Fruit fly (Drosophila melanogaster) whole organism, embryonic: ENCODE measurements around the gene CG6055.

Experiments used
- Adf1 ChIP-seq: fragments of 200-800 bp; sonication (Bioruptor generic); IDR thresholded peaks from 2 replicates; pipeline ENCODE4 v1.3.6; 2022; ENCODE audit warnings: missing biosample characterization, missing genetic modification characterization
- CG10431 ChIP-seq: fragments of 200-800 bp; sonication (Bioruptor generic); optimal IDR thresholded peaks from 3 replicates; lab custom pipeline; 2018; ENCODE audit warnings: missing biosample characterization, mild to moderate bottlenecking, missing genetic modification characterization
- CG11456 ChIP-seq: fragments of 200-800 bp; sonication (Bioruptor generic); IDR thresholded peaks from 3 replicates; pipeline ENCODE4 v1.3.6; 2022; ENCODE audit warnings: missing biosample characterization, missing genetic modification characterization
- CG12219 ChIP-seq: fragments of 200-800 bp; sonication (Bioruptor generic); optimal IDR thresholded peaks from 3 replicates; lab custom pipeline; 2018; ENCODE audit warnings: missing biosample characterization, mild to moderate bottlenecking, missing genetic modification characterization
- CG12299 ChIP-seq: fragments of 200-800 bp; sonication (Bioruptor generic); optimal IDR thresholded peaks from 2 replicates; lab custom pipeline; 2018; ENCODE audit warnings: missing biosample characterization, mild to moderate bottlenecking, missing genetic modification characterization
- CG12391 ChIP-seq: fragments of 200-800 bp; sonication (Bioruptor generic); optimal IDR thresholded peaks from 3 replicates; lab custom pipeline; 2018; ENCODE audit warnings: missing biosample characterization, mild to moderate bottlenecking, missing genetic modification characterization, moderate library complexity
- CG13287 ChIP-seq: fragments of 200-800 bp; sonication (Bioruptor generic); IDR thresholded peaks from 2 replicates; pipeline ENCODE4 v1.3.6; 2022; ENCODE audit warnings: missing biosample characterization, missing genetic modification characterization; ENCODE audit not compliant: partially characterized antibody
- CG13894 ChIP-seq: fragments of 200-800 bp; sonication (Bioruptor generic); optimal IDR thresholded peaks from 3 replicates; lab custom pipeline; 2018; ENCODE audit warnings: missing biosample characterization, mild to moderate bottlenecking, missing genetic modification characterization, moderate library complexity
- CG14860 ChIP-seq: fragments of 200-800 bp; sonication (Bioruptor generic); IDR thresholded peaks from 3 replicates; pipeline ENCODE4 v1.3.6; 2022; ENCODE audit warnings: missing biosample characterization, missing genetic modification characterization; ENCODE audit not compliant: partially characterized antibody
- CG15601 ChIP-seq: fragments of 200-800 bp; sonication (Bioruptor generic); optimal IDR thresholded peaks from 3 replicates; lab custom pipeline; 2019; ENCODE audit warnings: missing biosample characterization, mild to moderate bottlenecking, missing genetic modification characterization, moderate library complexity
- CG15696 ChIP-seq: fragments of 200-800 bp; sonication (Bioruptor generic); optimal IDR thresholded peaks from 2 replicates; lab custom pipeline; 2019; ENCODE audit warnings: missing biosample characterization, mild to moderate bottlenecking, missing genetic modification characterization, moderate library complexity
- CG16779 ChIP-seq: fragments of 200-800 bp; sonication (Bioruptor generic); IDR thresholded peaks from 2 replicates; pipeline ENCODE4 v1.3.6; 2022; ENCODE audit warnings: missing biosample characterization, missing genetic modification characterization
- CG16815 ChIP-seq: fragments of 200-800 bp; sonication (Bioruptor generic); optimal IDR thresholded peaks from 3 replicates; lab custom pipeline; 2017; ENCODE audit warnings: missing biosample characterization, mild to moderate bottlenecking, missing genetic modification characterization
- CG17186 ChIP-seq: fragments of 200-800 bp; sonication (Bioruptor generic); optimal IDR thresholded peaks from 3 replicates; lab custom pipeline; 2017; ENCODE audit warnings: missing biosample characterization, missing genetic modification reagents, missing genetic modification characterization
- CG17912 ChIP-seq: fragments of 200-800 bp; sonication (Bioruptor generic); optimal IDR thresholded peaks from 2 replicates; lab custom pipeline; 2018; ENCODE audit warnings: missing biosample characterization, mild to moderate bottlenecking, missing genetic modification characterization
- CG2875 ChIP-seq: fragments of 200-800 bp; sonication (Bioruptor generic); optimal IDR thresholded peaks from 2 replicates; lab custom pipeline; 2017; ENCODE audit warnings: missing biosample characterization, mild to moderate bottlenecking, missing genetic modification characterization, missing genetic modification reagents
- CG32767 ChIP-seq: fragments of 200-800 bp; sonication (Bioruptor generic); IDR thresholded peaks from 2 replicates; pipeline ENCODE4 v1.3.6; 2022; ENCODE audit warnings: missing biosample characterization, missing genetic modification characterization
- CG33213 ChIP-seq: fragments of 200-800 bp; sonication (Bioruptor generic); optimal IDR thresholded peaks from 3 replicates; lab custom pipeline; 2016; ENCODE audit warnings: missing biosample characterization, missing genetic modification characterization
- CG7372 ChIP-seq: fragments of 200-800 bp; sonication (Bioruptor generic); IDR thresholded peaks from 2 replicates; pipeline ENCODE4 v1.3.6; 2022; ENCODE audit warnings: missing biosample characterization, missing genetic modification characterization
- CG7987 ChIP-seq: fragments of 200-800 bp; sonication (Bioruptor generic); optimal IDR thresholded peaks from 2 replicates; lab custom pipeline; 2018; ENCODE audit warnings: missing biosample characterization, mild to moderate bottlenecking, missing genetic modification characterization, moderate library complexity
- CG9727 ChIP-seq: fragments of 200-800 bp; sonication (Bioruptor generic); optimal IDR thresholded peaks from 3 replicates; lab custom pipeline; 2017; ENCODE audit warnings: missing biosample characterization, mild to moderate bottlenecking, missing genetic modification characterization
- CG9876 ChIP-seq: fragments of 200-800 bp; sonication (Bioruptor generic); optimal IDR thresholded peaks from 2 replicates; lab custom pipeline; 2016; ENCODE audit warnings: missing biosample characterization, missing genetic modification characterization
- D19A ChIP-seq: fragments of 200-800 bp; optimal IDR thresholded peaks from 3 replicates; lab custom pipeline; 2019; ENCODE audit warnings: missing biosample characterization, mild to moderate bottlenecking, missing genetic modification characterization, moderate library complexity
- Deaf1 ChIP-seq: fragments of 200-800 bp; optimal IDR thresholded peaks from 3 replicates; lab custom pipeline; 2019; ENCODE audit warnings: missing biosample characterization, mild to moderate bottlenecking, missing genetic modification characterization, moderate library complexity
- Dip2 ChIP-seq: fragments of 200-800 bp; sonication (Bioruptor generic); IDR thresholded peaks from 2 replicates; pipeline ENCODE4 v1.3.6; 2022; ENCODE audit warnings: missing biosample characterization, missing genetic modification characterization
- GATAe ChIP-seq: fragments of 200-800 bp; sonication (Bioruptor generic); conservative IDR thresholded peaks from 2 replicates; pipeline ENCODE4 v1.3.6; 2022; ENCODE audit warnings: missing biosample characterization, missing genetic modification characterization
- HLH54F ChIP-seq: fragments of 200-800 bp; sonication (Bioruptor generic); optimal IDR thresholded peaks from 3 replicates; lab custom pipeline; 2016; ENCODE audit warnings: missing biosample characterization, missing genetic modification characterization
- Hand ChIP-seq: fragments of 200-800 bp; sonication (Bioruptor generic); optimal IDR thresholded peaks from 2 replicates; lab custom pipeline; 2017; ENCODE audit warnings: mild to moderate bottlenecking, missing biosample characterization, missing genetic modification reagents, missing genetic modification characterization
- Kr ChIP-seq: fragments of 200-800 bp; sonication (Bioruptor generic); optimal IDR thresholded peaks from 2 replicates; lab custom pipeline; 2017; ENCODE audit warnings: missing biosample characterization, mild to moderate bottlenecking, missing genetic modification characterization
- Poxn ChIP-seq: fragments of 200-800 bp; sonication (Bioruptor generic); IDR thresholded peaks from 2 replicates; pipeline ENCODE4 v1.3.6; 2022; ENCODE audit warnings: missing biosample characterization, missing genetic modification characterization
- ac ChIP-seq: fragments of 200-800 bp; sonication (Bioruptor generic); optimal IDR thresholded peaks from 3 replicates; lab custom pipeline; 2017; ENCODE audit warnings: missing biosample characterization, mild to moderate bottlenecking, missing genetic modification characterization
- al ChIP-seq: fragments of 200-800 bp; sonication (Bioruptor generic); IDR thresholded peaks from 2 replicates; pipeline ENCODE4 v1.3.6; 2022; ENCODE audit warnings: missing biosample characterization, missing genetic modification characterization
- bbx ChIP-seq: fragments of 200-800 bp; sonication (Bioruptor generic); IDR thresholded peaks from 2 replicates; pipeline ENCODE4 v1.3.6; 2022; ENCODE audit warnings: missing biosample characterization, missing genetic modification characterization; ENCODE audit not compliant: partially characterized antibody
- bigmax ChIP-seq: fragments of 200-800 bp; sonication (Bioruptor generic); optimal IDR thresholded peaks from 2 replicates; lab custom pipeline; 2018; ENCODE audit warnings: missing biosample characterization, mild to moderate bottlenecking, missing genetic modification characterization
- chm ChIP-seq: fragments of 200-800 bp; sonication (Bioruptor generic); IDR thresholded peaks from 2 replicates; pipeline ENCODE4 v1.3.6; 2022; ENCODE audit warnings: missing biosample characterization, missing genetic modification characterization
- dmrt11E ChIP-seq: fragments of 200-800 bp; sonication (Bioruptor generic); optimal IDR thresholded peaks from 3 replicates; lab custom pipeline; 2018; ENCODE audit warnings: missing biosample characterization, mild to moderate bottlenecking, missing genetic modification characterization, moderate library complexity
- eve ChIP-seq, 2 experiments: fragments of >200 bp; optimal IDR thresholded peaks; 2 replicates each; lab custom pipeline; 2017; ENCODE audit warnings: missing biosample characterization in 2 of 2, missing genetic modification characterization in 2 of 2
- exex ChIP-seq: fragments of 200-800 bp; sonication (Bioruptor generic); optimal IDR thresholded peaks from 4 replicates; lab custom pipeline; 2018; ENCODE audit warnings: missing biosample characterization, mild to moderate bottlenecking, missing genetic modification characterization, moderate library complexity
- gcm ChIP-seq: fragments of 200-800 bp; sonication (Bioruptor generic); optimal IDR thresholded peaks from 2 replicates; lab custom pipeline; 2019; ENCODE audit warnings: missing biosample characterization, mild to moderate bottlenecking, missing genetic modification characterization, moderate library complexity
- lbe ChIP-seq: fragments of 200-800 bp; sonication (Bioruptor generic); optimal IDR thresholded peaks from 2 replicates; lab custom pipeline; 2016; ENCODE audit warnings: missing biosample characterization, mild to moderate bottlenecking, missing genetic modification characterization
- schlank ChIP-seq: fragments of 200-800 bp; sonication (Bioruptor generic); optimal IDR thresholded peaks from 2 replicates; lab custom pipeline; 2018; ENCODE audit warnings: missing biosample characterization, mild to moderate bottlenecking, missing genetic modification characterization
- sisA ChIP-seq: fragments of 200-800 bp; sonication (Bioruptor generic); IDR thresholded peaks from 2 replicates; pipeline ENCODE4 v1.3.6; 2022; ENCODE audit warnings: missing biosample characterization, missing genetic modification characterization
- sob ChIP-seq: fragments of 200-800 bp; sonication (Bioruptor generic); IDR thresholded peaks from 2 replicates; pipeline ENCODE4 v1.3.6; 2022; ENCODE audit warnings: missing biosample characterization, missing genetic modification characterization
- stc ChIP-seq: fragments of 200-800 bp; sonication (Bioruptor generic); IDR thresholded peaks from 2 replicates; pipeline ENCODE4 v1.3.6; 2022; ENCODE audit warnings: missing biosample characterization, missing genetic modification characterization
- sug ChIP-seq: fragments of 200-800 bp; optimal IDR thresholded peaks from 2 replicates; lab custom pipeline; 2019; ENCODE audit warnings: missing biosample characterization, mild to moderate bottlenecking, missing genetic modification characterization, moderate library complexity
- tin ChIP-seq: fragments of 200-800 bp; sonication (Bioruptor generic); optimal IDR thresholded peaks from 3 replicates; lab custom pipeline; 2016; ENCODE audit warnings: missing biosample characterization, missing genetic modification characterization
- ttk ChIP-seq: fragments of 200-800 bp; sonication (Bioruptor generic); IDR thresholded peaks from 2 replicates; pipeline ENCODE4 v2.1.2; 2022; ENCODE audit warnings: missing biosample characterization, missing genetic modification characterization
- vfl ChIP-seq: fragments of 200-800 bp; sonication (Bioruptor generic); optimal IDR thresholded peaks from 2 replicates; lab custom pipeline; 2016; ENCODE audit warnings: missing biosample characterization, missing genetic modification characterization
- vnd ChIP-seq: fragments of 200-800 bp; sonication (Bioruptor generic); IDR thresholded peaks from 3 replicates; pipeline ENCODE4 v1.3.6; 2022; ENCODE audit warnings: missing biosample characterization, missing genetic modification characterization; ENCODE audit not compliant: partially characterized antibody
- wek ChIP-seq: fragments of 200-800 bp; sonication (Bioruptor generic); optimal IDR thresholded peaks from 3 replicates; lab custom pipeline; 2018; ENCODE audit warnings: missing biosample characterization, mild to moderate bottlenecking, missing genetic modification characterization, moderate library complexity

CG6055 gene

DNA sequence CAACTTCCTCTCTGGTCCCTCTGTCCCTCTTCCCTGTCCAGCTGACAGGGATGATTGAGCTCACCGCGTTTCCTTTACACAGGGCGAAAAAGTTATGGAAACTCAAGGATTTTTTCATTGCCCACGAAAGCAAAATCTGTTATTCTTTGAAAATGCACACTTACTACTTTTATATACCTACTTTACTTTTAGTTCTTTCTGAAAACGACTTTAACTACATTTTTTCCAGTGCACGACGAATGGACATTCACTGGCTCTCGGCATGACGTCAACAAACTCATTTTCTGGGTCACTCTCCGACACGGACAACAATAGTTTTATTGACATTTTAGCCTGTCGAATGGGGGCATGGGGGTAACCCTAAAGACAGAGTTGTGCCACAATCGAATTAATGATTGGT is 46.5 kb downstream of the CG6055 start (continued):
- TF ChIP-seq CG7987 (GFP tag; lab: Kevin White, UChicago): no peak
- TF ChIP-seq CG14860 (GFP tag; lab: Robert Waterston, UW): no peak
- peak; percentile 73 for TF ChIP-seq stc (GFP tag; lab: Robert Waterston, UW)
- TF ChIP-seq CG9876 (GFP tag; lab: Kevin White, UChicago): peak; percentile 70
- no peak for TF ChIP-seq bbx (GFP tag; lab: Robert Waterston, UW)
- TF ChIP-seq GATAe (GFP tag; lab: Robert Waterston, UW): no peak
- no peak for TF ChIP-seq Poxn (GFP tag; lab: Robert Waterston, UW)
- TF ChIP-seq sisA (GFP tag; lab: Robert Waterston, UW): peak; percentile 68
- peak; percentile 85 for TF ChIP-seq CG15696 (tag; lab: Kevin White, UChicago)
- TF ChIP-seq CG12219 (GFP tag; lab: Kevin White, UChicago): peak; percentile 54
- peak; percentile 69 for TF ChIP-seq CG16815 (GFP tag; lab: Kevin White, UChicago)
- peak; percentile 51 for TF ChIP-seq CG12299 (tag; lab: Kevin White, UChicago)
- TF ChIP-seq dmrt11E (tag; lab: Kevin White, UChicago): peak; percentile 80
- TF ChIP-seq schlank: peak; percentile 40
- peak; percentile 78 for TF ChIP-seq CG12391
- TF ChIP-seq Dip2 (GFP tag; lab: Robert Waterston, UW): no peak
- peak; percentile 30; the same call in 1 of the 2 replicates for TF ChIP-seq CG32767
- TF ChIP-seq CG2875: peak; percentile 45
- TF ChIP-seq sug: peak; percentile 28
- TF ChIP-seq CG13287 (GFP tag; lab: Robert Waterston, UW): no peak
- TF ChIP-seq CG10431 (GFP tag; lab: Kevin White, UChicago): no peak
- peak; percentile 71 for TF ChIP-seq ac
- TF ChIP-seq lbe: no peak
- peak; percentile 85 for TF ChIP-seq CG9727 (GFP tag; lab: Kevin White, UChicago)
- TF ChIP-seq exex (tag; lab: Kevin White, UChicago): peak; percentile 14
- peak; percentile 67; the same call in 1 of the 2 replicates for TF ChIP-seq chm (GFP tag; lab: Robert Waterston, UW)
- TF ChIP-seq CG11456 (GFP tag; lab: Robert Waterston, UW): peak; percentile 76; the same call in 2 of the 3 replicates
- no peak for TF ChIP-seq Adf1
- peak; percentile 74 for TF ChIP-seq ttk (GFP tag; lab: Robert Waterston, UW)
- peak; percentile 44 for TF ChIP-seq vfl
- TF ChIP-seq wek: no peak
- no peak for TF ChIP-seq Kr (GFP tag; lab: Kevin White, UChicago)
- TF ChIP-seq Deaf1 (tag; lab: Kevin White, UChicago): peak; percentile 31
- TF ChIP-seq CG16779: peak; percentile 54; the same call in 1 of the 2 replicates
- peak; percentile 54 for TF ChIP-seq D19A
- peak; percentile 68 to 91 for TF ChIP-seq eve (GFP tag; optimal IDR thresholded peaks at IDR 0.05; lab: Kevin White, UChicago)
- peak; percentile 63; the same call in 1 of the 2 replicates for TF ChIP-seq sob (GFP tag; lab: Robert Waterston, UW)
- peak; percentile 55 for TF ChIP-seq CG15601 (tag; lab: Kevin White, UChicago)
- TF ChIP-seq Hand: peak; percentile 76
- TF ChIP-seq HLH54F (GFP tag; lab: Kevin White, UChicago): peak; percentile 59
- no peak for TF ChIP-seq vnd (GFP tag; lab: Robert Waterston, UW)
- peak; percentile 72 for TF ChIP-seq tin (GFP tag; lab: Kevin White, UChicago)
- peak; percentile 32 for TF ChIP-seq CG17186 (GFP tag; lab: Kevin White, UChicago)
- TF ChIP-seq bigmax (GFP tag; lab: Kevin White, UChicago): no peak
- TF ChIP-seq CG13894 (tag; lab: Kevin White, UChicago): peak; percentile 72
- TF ChIP-seq CG17912 (GFP tag; lab: Kevin White, UChicago): no peak
- peak; percentile 55; the same call in 1 of the 2 replicates for TF ChIP-seq CG7372
- peak; percentile 48; the same call in 1 of the 2 replicates for TF ChIP-seq al (GFP tag; lab: Robert Waterston, UW)
- peak; percentile 21 for TF ChIP-seq CG33213 (GFP tag; lab: Kevin White, UChicago)
- TF ChIP-seq gcm: peak; percentile 63
